Worm (Caenorhabditis elegans): ENCODE data around the gene kcc-3.
"Not testable (repeated sequence)": the region's sequence is repeated elsewhere in the genome, so short reads cannot be mapped to it uniquely, and the experiment has no call there.

The kcc-3 gene

DNA sequence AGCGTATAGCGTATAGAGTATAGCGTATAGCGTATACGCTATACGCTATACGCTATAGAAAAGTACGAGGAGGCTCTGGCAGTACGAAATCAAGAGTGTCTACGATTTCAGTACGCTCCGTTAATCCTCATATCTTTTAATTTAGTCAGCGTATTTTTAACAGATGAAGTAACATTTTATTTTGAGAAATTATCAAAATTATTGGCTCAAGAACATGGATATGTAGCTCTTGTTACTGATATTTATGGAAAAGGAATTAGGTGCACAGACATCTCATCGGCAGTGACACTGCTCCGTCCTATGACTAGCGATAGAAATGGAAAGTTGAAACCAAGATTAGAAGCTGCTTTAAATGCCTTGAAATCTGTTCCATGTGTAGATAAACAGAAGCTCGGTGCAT lies 876 bp upstream of the kcc-3 start, which contains the start of gene K02A2.1:
Gene K02A2.1, plus strand, starts transcription at position 301 of the 400 bp plus-strand sequence.
- TF ChIP-seq nfya-1 (tag; optimal IDR thresholded peaks at IDR 0.05; ENCODE audit: insufficient read depth); elt-2 (tag; optimal IDR thresholded peaks at IDR 0.05); elt-3 (tag; optimal IDR thresholded peaks at IDR 0.05): not testable (repeated sequence)

DNA sequence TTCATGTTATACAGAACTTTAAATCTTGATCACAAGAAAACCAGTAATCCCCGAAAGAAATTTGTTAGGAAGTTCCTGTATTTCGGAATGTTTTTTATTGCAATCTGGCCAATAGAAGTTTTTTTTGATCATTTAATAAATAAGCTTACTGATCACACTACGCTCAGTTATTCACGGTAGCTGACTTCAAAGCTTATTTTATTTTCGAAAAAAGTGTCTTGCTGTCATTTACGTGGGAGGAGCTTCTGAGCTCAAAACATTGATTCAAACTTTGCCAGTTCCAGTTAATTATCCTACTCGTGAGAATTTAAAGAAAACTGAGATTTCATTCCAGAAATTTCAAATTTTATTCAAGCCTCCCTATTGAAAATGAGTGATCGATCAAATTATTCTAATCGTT lies 1.8 kb downstream of the kcc-3 start, which contains the start of gene srd-54:
Gene srd-54, plus strand, starts transcription at position 301 of the 400 bp plus-strand sequence.
- no peak for TF ChIP-seq mml-1 (tag; optimal IDR thresholded peaks at IDR 0.05)
- TF ChIP-seq elt-2 (tag; optimal IDR thresholded peaks at IDR 0.05) = no peak
- TF ChIP-seq pqm-1 (tag; optimal IDR thresholded peaks at IDR 0.05) = no peak
- no peak for TF ChIP-seq ceh-16 (tag; optimal IDR thresholded peaks at IDR 0.05)
- no peak for TF ChIP-seq snpc-4 (tag; optimal IDR thresholded peaks at IDR 0.05)
- no peak for TF ChIP-seq nhr-237 (tag; optimal IDR thresholded peaks at IDR 0.05)
- no peak for TF ChIP-seq egl-5 (tag; optimal IDR thresholded peaks at IDR 0.05)
- no peak for TF ChIP-seq nhr-67 (tag; optimal IDR thresholded peaks at IDR 0.05)
- no peak for TF ChIP-seq unc-62 (GFP tag; optimal IDR thresholded peaks at IDR 0.05)
- TF ChIP-seq nhr-77 (tag; optimal IDR thresholded peaks at IDR 0.05) = no peak
- no peak for TF ChIP-seq nhr-23 (tag; optimal IDR thresholded peaks at IDR 0.05)
- no peak for TF ChIP-seq jun-1 (tag; optimal IDR thresholded peaks at IDR 0.05)
- no peak for TF ChIP-seq lsy-12 (tag; optimal IDR thresholded peaks at IDR 0.05)
- TF ChIP-seq nhr-28 (tag; optimal IDR thresholded peaks at IDR 0.05) = no peak
- TF ChIP-seq fos-1 (tag; optimal IDR thresholded peaks at IDR 0.05) = no peak

DNA sequence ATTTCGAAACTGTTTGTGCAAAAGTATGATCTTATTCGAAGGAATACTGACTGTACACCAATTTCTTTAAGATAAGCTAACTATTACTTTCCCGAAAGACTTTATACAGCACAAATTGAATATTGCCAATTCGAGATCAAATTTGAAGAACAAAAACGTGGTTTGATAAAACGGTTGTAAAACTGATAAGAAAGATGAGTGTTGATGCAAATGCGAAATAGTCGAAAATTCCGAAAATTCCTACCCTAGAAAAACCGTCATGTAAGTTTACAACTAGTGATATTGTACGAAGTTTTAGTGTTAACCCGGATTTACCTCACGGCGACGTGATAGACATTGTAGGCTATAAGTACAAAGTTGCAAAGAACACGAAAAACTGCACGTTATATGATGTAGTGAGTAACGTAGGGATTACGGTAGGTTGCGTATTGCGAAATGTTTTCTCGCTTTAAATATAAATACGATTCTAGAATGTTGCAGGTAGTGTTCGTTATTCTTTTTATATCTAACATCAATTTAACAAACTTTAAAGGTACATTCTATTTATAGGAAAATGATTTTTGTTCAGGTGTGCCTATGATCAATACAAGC lies 13.2 kb downstream of the kcc-3 start:
- TF ChIP-seq fos-1 (tag; optimal IDR thresholded peaks at IDR 0.05) (no peak), nhr-11 (tag; optimal IDR thresholded peaks at IDR 0.05) (peak; percentile 18), aly-2 (tag; optimal IDR thresholded peaks at IDR 0.05) (no peak), nhr-237 (tag; optimal IDR thresholded peaks at IDR 0.05) (no peak), elt-2 (tag; optimal IDR thresholded peaks at IDR 0.05) (peak; percentile 81), jun-1 (tag; optimal IDR thresholded peaks at IDR 0.05) (peak; percentile 31), pqm-1 (tag; optimal IDR thresholded peaks at IDR 0.05) (peak; percentile 16)

DNA sequence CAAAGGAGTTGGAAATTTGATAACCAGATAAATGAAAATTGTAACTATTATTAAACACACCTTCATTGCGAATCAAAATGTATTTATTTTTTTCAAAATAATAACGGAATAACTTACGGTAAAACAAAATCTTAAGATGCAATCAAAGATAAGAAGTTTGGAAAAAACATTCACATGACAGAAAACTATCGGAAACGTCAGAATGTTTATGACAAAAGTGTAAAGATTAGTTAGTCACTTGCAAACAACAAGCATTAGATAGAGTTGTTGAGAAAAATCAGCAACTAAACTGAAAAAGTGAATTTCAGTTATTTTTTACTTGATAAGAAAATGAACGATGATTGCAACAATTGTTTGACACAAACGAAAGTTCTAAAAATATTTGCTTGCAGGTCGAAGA lies 13.9 kb downstream of the kcc-3 start:
- no peak for TF ChIP-seq pha-4 (tag; optimal IDR thresholded peaks at IDR 0.05)
- peak; percentile 73 for TF ChIP-seq elt-2 (tag; optimal IDR thresholded peaks at IDR 0.05)

DNA sequence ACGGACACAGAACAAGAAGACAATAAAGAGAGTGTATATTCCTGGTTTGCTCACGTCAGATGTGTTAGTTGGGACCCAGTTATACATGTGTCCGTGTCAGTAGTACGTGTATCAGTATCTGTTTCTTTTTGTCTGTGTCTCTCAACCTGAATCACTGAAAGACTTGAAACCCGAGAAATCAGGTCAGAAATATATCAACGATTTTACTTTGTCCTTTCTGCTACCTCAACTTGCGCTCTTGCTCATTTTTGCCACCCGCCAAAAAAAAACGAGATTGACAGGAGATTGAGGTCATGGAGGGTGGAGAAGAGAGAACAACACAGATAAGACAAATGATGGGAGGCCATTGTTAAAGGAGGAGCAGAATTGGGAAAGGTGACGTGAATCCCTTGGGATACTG lies 14.5 kb downstream of the kcc-3 start:
- TF ChIP-seq lin-39 (tag; optimal IDR thresholded peaks at IDR 0.05) (peak; percentile 27), lin-15B (tag; optimal IDR thresholded peaks at IDR 0.05) (no peak), nhr-23 (tag; optimal IDR thresholded peaks at IDR 0.05) (no peak)

DNA sequence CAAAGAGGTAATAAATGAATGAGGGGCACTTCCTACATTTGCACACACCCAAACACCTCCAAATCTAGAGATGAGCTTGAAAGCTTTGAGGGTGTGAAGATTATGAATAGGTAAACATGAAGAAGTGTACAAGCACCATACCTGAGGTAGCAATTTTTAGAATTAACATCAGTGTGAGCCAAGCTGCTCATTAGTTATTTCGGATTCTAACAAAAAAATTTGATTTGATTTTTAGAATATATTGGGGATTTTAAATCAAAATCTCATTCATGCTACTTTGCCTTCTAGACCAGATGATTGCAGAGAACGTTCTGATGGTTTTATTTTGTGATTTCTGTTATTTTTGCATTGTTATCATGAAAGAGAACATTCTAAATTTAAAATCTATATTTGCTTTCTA lies 20.3 kb downstream of the kcc-3 start:
- TF ChIP-seq nfya-1 (tag; optimal IDR thresholded peaks at IDR 0.05; ENCODE audit: insufficient read depth) = no peak
- TF ChIP-seq nhr-11 (tag; optimal IDR thresholded peaks at IDR 0.05) = no peak
- no peak for TF ChIP-seq ztf-11 (tag; optimal IDR thresholded peaks at IDR 0.05)
- TF ChIP-seq zag-1 (tag; optimal IDR thresholded peaks at IDR 0.05) = no peak
- no peak for TF ChIP-seq lsy-12 (tag; optimal IDR thresholded peaks at IDR 0.05)
- TF ChIP-seq nhr-76 (tag; optimal IDR thresholded peaks at IDR 0.05) = no peak
- no peak for TF ChIP-seq fos-1 (tag; optimal IDR thresholded peaks at IDR 0.05)
- no peak for TF ChIP-seq fkh-2 (tag; optimal IDR thresholded peaks at IDR 0.05)
- TF ChIP-seq aly-2 (tag; optimal IDR thresholded peaks at IDR 0.05) = no peak
- TF ChIP-seq snpc-4 (tag; optimal IDR thresholded peaks at IDR 0.05) = no peak

DNA sequence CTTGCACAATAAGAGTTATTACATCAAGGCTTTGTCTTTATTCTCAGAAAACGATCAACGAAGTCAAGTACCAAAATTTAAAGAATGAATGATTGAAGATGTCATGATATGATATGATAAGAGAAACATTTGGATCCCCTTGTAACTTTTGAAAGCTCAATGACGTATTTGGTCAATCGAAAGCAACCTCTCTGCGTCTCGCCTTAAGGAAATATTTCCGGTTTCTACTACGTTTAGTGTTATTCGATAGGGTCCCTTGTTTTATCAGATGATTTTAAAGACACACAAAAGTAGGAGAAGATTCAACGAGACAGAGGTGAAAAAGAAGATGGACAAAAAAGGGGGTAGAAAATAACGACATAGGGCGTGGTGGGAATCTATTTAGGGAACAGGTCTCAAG lies 20.8 kb downstream of the kcc-3 start:
- peak; percentile 44 for TF ChIP-seq nhr-43 (tag; optimal IDR thresholded peaks at IDR 0.05; ENCODE audit: poor library complexity, severe bottlenecking)
- TF ChIP-seq nhr-25 (tag; optimal IDR thresholded peaks at IDR 0.05) = peak; percentile 43
- no peak for TF ChIP-seq ceh-16 (tag; optimal IDR thresholded peaks at IDR 0.05)
- TF ChIP-seq nhr-23 (tag; optimal IDR thresholded peaks at IDR 0.05) = peak; percentile 31
- TF ChIP-seq elt-1 (tag; optimal IDR thresholded peaks at IDR 0.05) = no peak
- TF ChIP-seq elt-3 (tag; optimal IDR thresholded peaks at IDR 0.05) = peak in 2 of 3 experiments; percentile 57 to 83

Data from whole organism, L3 larva.